Worm (Caenorhabditis elegans): ENCODE results near the gene rsp-8.

ce11 chrIII:11834783-11835182 lies 8.6 kb downstream of the rsp-8 start:
- no peak for TF ChIP-seq aly-2 (tag; optimal IDR thresholded peaks at IDR 0.05)
- no peak for TF ChIP-seq egl-27 (tag; optimal IDR thresholded peaks at IDR 0.05)
- TF ChIP-seq unc-86 (tag; optimal IDR thresholded peaks at IDR 0.05), result no peak
- no peak for TF ChIP-seq rnt-1 (tag; optimal IDR thresholded peaks at IDR 0.05)
- TF ChIP-seq pag-3 (tag; optimal IDR thresholded peaks at IDR 0.05; ENCODE audit: borderline replicate concordance, insufficient read depth), result no peak
